Fruit fly (Drosophila melanogaster) whole organism, embryonic: ENCODE data around the gene HHEX.

Source experiments
- CG12219 ChIP-seq: fragments of 200-800 bp; sonication (Bioruptor generic); optimal IDR thresholded peaks from 3 replicates; lab custom pipeline; 2018; ENCODE audit warnings: missing biosample characterization, mild to moderate bottlenecking, missing genetic modification characterization
- CG13287 ChIP-seq: fragments of 200-800 bp; sonication (Bioruptor generic); IDR thresholded peaks from 2 replicates; pipeline ENCODE4 v1.3.6; 2022; ENCODE audit warnings: missing biosample characterization, missing genetic modification characterization; ENCODE audit not compliant: partially characterized antibody
- CG31224 ChIP-seq: fragments of 200-800 bp; sonication (Bioruptor generic); IDR thresholded peaks from 2 replicates; pipeline ENCODE4 v1.3.6; 2022; ENCODE audit warnings: missing biosample characterization, missing genetic modification characterization
- CG5180 ChIP-seq: fragments of 200-800 bp; sonication (Bioruptor generic); optimal IDR thresholded peaks from 3 replicates; lab custom pipeline; 2017; ENCODE audit warnings: missing biosample characterization, missing genetic modification characterization, mild to moderate bottlenecking, moderate library complexity, missing genetic modification reagents
- CG9817 ChIP-seq: fragments of 200-800 bp; sonication (Bioruptor generic); optimal IDR thresholded peaks from 2 replicates; lab custom pipeline; 2018; ENCODE audit warnings: missing biosample characterization, mild to moderate bottlenecking, missing genetic modification characterization, moderate library complexity
- Side ChIP-seq: fragments of 200-800 bp; sonication (Bioruptor generic); optimal IDR thresholded peaks from 2 replicates; lab custom pipeline; 2016; ENCODE audit warnings: missing biosample characterization, missing genetic modification characterization
- ato ChIP-seq: fragments of 200-800 bp; sonication (Bioruptor generic); IDR thresholded peaks from 2 replicates; pipeline ENCODE4 v1.3.6; 2022; ENCODE audit warnings: missing biosample characterization, missing genetic modification characterization; ENCODE audit not compliant: partially characterized antibody
- da ChIP-seq: fragments of 200-800 bp; sonication (Bioruptor generic); optimal IDR thresholded peaks from 2 replicates; lab custom pipeline; 2016; ENCODE audit warnings: missing biosample characterization, missing genetic modification characterization
- gcm ChIP-seq: fragments of 200-800 bp; sonication (Bioruptor generic); optimal IDR thresholded peaks from 2 replicates; lab custom pipeline; 2019; ENCODE audit warnings: missing biosample characterization, mild to moderate bottlenecking, missing genetic modification characterization, moderate library complexity
- hb ChIP-seq: fragments of 200-800 bp; sonication (Bioruptor generic); IDR thresholded peaks from 3 replicates; pipeline ENCODE4 v1.3.6; 2022; ENCODE audit warnings: missing biosample characterization, missing genetic modification characterization; ENCODE audit not compliant: partially characterized antibody
- kay ChIP-seq: fragments of 200-800 bp; sonication (Bioruptor generic); optimal IDR thresholded peaks from 2 replicates; lab custom pipeline; 2016; ENCODE audit warnings: missing biosample characterization, missing genetic modification characterization
- luna ChIP-seq: fragments of 200-800 bp; sonication (Bioruptor generic); optimal IDR thresholded peaks from 2 replicates; lab custom pipeline; 2016; ENCODE audit warnings: missing biosample characterization, missing genetic modification characterization
- pan ChIP-seq, 4 experiments: fragments of >200 bp in 3 of 4; fragments of 200-800 bp in 1 of 4; sonication (Bioruptor generic) in 1 of 4; optimal IDR thresholded peaks in 3 of 4; IDR thresholded peaks in 1 of 4; 2 replicates each; pipeline versions ENCODE4 v1.3.6 to Lab custom; 2017 to 2022; ENCODE audit warnings: missing biosample characterization in 2 of 4, missing genetic modification characterization in 2 of 4, mixed read lengths in 1 of 4
- slbo ChIP-seq: fragments of 200-800 bp; sonication (Bioruptor generic); IDR thresholded peaks from 2 replicates; pipeline ENCODE4 v1.3.6; 2022; ENCODE audit warnings: missing biosample characterization, missing genetic modification characterization

DNA sequence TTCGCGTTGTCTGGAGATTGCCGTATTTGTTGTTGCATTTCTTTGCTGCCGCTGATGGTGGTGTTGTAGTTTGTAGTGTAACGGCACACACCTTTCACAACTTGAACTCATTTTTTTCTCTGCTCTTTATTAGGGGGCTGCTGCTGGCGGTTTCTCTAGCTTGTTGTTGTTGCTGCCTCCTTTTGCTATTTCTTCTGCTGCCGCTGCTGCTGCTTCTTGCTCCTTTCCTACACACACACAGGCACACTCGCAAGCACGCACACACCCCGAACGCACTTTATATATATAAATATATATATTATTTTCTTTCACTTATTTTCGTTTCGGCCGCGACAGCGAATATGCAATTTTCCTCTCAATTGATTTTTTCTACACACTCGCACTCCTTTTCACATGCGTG lies 16.4 kb upstream of the HHEX start:
- TF ChIP-seq pan (optimal IDR thresholded peaks at IDR 0.05; lab: Kevin White, UChicago) = no peak
- no peak for TF ChIP-seq pan (GFP tag; optimal IDR thresholded peaks at IDR 0.05 in 1 of 2, IDR thresholded peaks at IDR 0.05 in 1 of 2)
- no peak for TF ChIP-seq Side (GFP tag; lab: Kevin White, UChicago)
- no peak for TF ChIP-seq CG31224 (GFP tag; lab: Robert Waterston, UW)
- TF ChIP-seq slbo (GFP tag; lab: Robert Waterston, UW) = no peak
- TF ChIP-seq kay = no peak
- TF ChIP-seq hb = no peak
- TF ChIP-seq ato (GFP tag; lab: Robert Waterston, UW) = no peak
- TF ChIP-seq da (GFP tag; lab: Kevin White, UChicago) = no peak
- TF ChIP-seq CG12219 (GFP tag; lab: Kevin White, UChicago) = no peak
- no peak for TF ChIP-seq CG9817 (tag; lab: Kevin White, UChicago)
- TF ChIP-seq gcm (GFP tag; lab: Kevin White, UChicago) = no peak
- no peak for TF ChIP-seq luna (GFP tag; lab: Kevin White, UChicago)
- no peak for TF ChIP-seq CG5180 (GFP tag; lab: Kevin White, UChicago)
- TF ChIP-seq CG13287 = no peak
